Worm (Caenorhabditis elegans) whole organism, early embryonic: ENCODE data around the gene zen-4.

Source experiments
- F13C5.2 ChIP-seq: sonication (generic microtip); optimal IDR thresholded peaks from 2 replicates; lab custom pipeline; 2017; ENCODE audit warnings: mild to moderate bottlenecking, missing genetic modification characterization, inconsistent platforms, missing compliant biosample characterization
- ama-1 ChIP-seq: fragments of 150-350 bp; optimal IDR thresholded peaks from 2 replicates; lab custom pipeline; 2014
- hmg-4 ChIP-seq: fragments of 200-800 bp; sonication (Bioruptor generic); optimal IDR thresholded peaks from 2 replicates; lab custom pipeline; 2018; ENCODE audit warnings: mild to moderate bottlenecking, missing genetic modification characterization, missing compliant biosample characterization
- pes-1 ChIP-seq: fragments of 200-800 bp; sonication (Bioruptor generic); IDR thresholded peaks from 2 replicates; pipeline ENCODE4 v1.3.6; 2022; ENCODE audit warnings: missing genetic modification reagents, missing genetic modification characterization, missing compliant biosample characterization

ce11 chrIV:6097040-6097928 lies 20.7 kb upstream of the zen-4 start:
- TF ChIP-seq ama-1 (lab: Kevin White, UChicago) (no peak), hmg-4 (GFP tag; lab: Kevin White, UChicago) (peak; percentile 72), F13C5.2 (tag; lab: Kevin White, UChicago) (peak; percentile 46), pes-1 (GFP tag; lab: Robert Waterston, UW) (no peak)
